Worm (Caenorhabditis elegans) whole organism, late embryonic: ENCODE results near the gene nprl-3.

Source experiments
- Y22D7AL.16 ChIP-seq: sonication (generic microtip); optimal IDR thresholded peaks from 2 replicates; lab custom pipeline; 2016; ENCODE audit warnings: missing genetic modification characterization, missing compliant biosample characterization
- ceh-18 ChIP-seq: sonication (generic microtip); optimal IDR thresholded peaks from 2 replicates; lab custom pipeline; 2016; ENCODE audit warnings: missing genetic modification characterization, missing compliant biosample characterization
- ceh-19 ChIP-seq: fragments of 200-800 bp; sonication (Bioruptor generic); optimal IDR thresholded peaks from 2 replicates; lab custom pipeline; 2018; ENCODE audit warnings: mild to moderate bottlenecking, missing genetic modification characterization, missing compliant biosample characterization
- ceh-31 ChIP-seq: sonication (generic microtip); optimal IDR thresholded peaks from 2 replicates; lab custom pipeline; 2016; ENCODE audit warnings: missing genetic modification characterization, missing compliant biosample characterization
- ceh-45 ChIP-seq: fragments of 200-800 bp; sonication (Bioruptor generic); IDR thresholded peaks from 2 replicates; pipeline ENCODE4 v1.3.6; 2022; ENCODE audit warnings: missing genetic modification reagents, missing genetic modification characterization, missing compliant biosample characterization
- ceh-9 ChIP-seq: sonication (generic microtip); optimal IDR thresholded peaks from 2 replicates; lab custom pipeline; 2016; ENCODE audit warnings: mild to moderate bottlenecking, missing genetic modification characterization, inconsistent platforms, missing compliant biosample characterization
- dmd-4 ChIP-seq: sonication (generic microtip); optimal IDR thresholded peaks from 2 replicates; lab custom pipeline; 2016; ENCODE audit warnings: borderline replicate concordance, missing genetic modification characterization, missing compliant biosample characterization
- dve-1 ChIP-seq: sonication (generic microtip); optimal IDR thresholded peaks from 2 replicates; lab custom pipeline; 2017; ENCODE audit warnings: antibody characterized with exemption, mild to moderate bottlenecking, missing genetic modification characterization, missing compliant biosample characterization
- elt-2 ChIP-seq: sonication (generic microtip); optimal IDR thresholded peaks from 2 replicates; lab custom pipeline; 2016; ENCODE audit warnings: missing genetic modification reagents, missing genetic modification characterization, missing compliant biosample characterization
- ets-4 ChIP-seq: sonication (generic microtip); optimal IDR thresholded peaks from 2 replicates; lab custom pipeline; 2016; ENCODE audit warnings: missing genetic modification characterization, missing compliant biosample characterization
- eyg-1 ChIP-seq: sonication (generic microtip); optimal IDR thresholded peaks from 2 replicates; lab custom pipeline; 2016; ENCODE audit warnings: missing genotype, missing genetic modification characterization, missing compliant biosample characterization
- fax-1 ChIP-seq: sonication (generic microtip); optimal IDR thresholded peaks from 2 replicates; lab custom pipeline; 2016; ENCODE audit warnings: missing genotype, missing genetic modification characterization, missing compliant biosample characterization
- gmeb-2 ChIP-seq: sonication (generic microtip); optimal IDR thresholded peaks from 2 replicates; lab custom pipeline; 2016; ENCODE audit warnings: missing genetic modification characterization, inconsistent platforms, missing compliant biosample characterization
- hlh-15 ChIP-seq: sonication (generic microtip); optimal IDR thresholded peaks from 2 replicates; lab custom pipeline; 2016; ENCODE audit warnings: missing genetic modification characterization, missing compliant biosample characterization
- hlh-30 ChIP-seq: sonication (generic microtip); optimal IDR thresholded peaks from 2 replicates; lab custom pipeline; 2017; ENCODE audit warnings: antibody characterized with exemption, missing genetic modification characterization, missing compliant biosample characterization; ENCODE audit not compliant: insufficient read depth
- hlh-6 ChIP-seq: sonication (generic microtip); optimal IDR thresholded peaks from 2 replicates; lab custom pipeline; 2016; ENCODE audit warnings: missing genotype, missing genetic modification characterization, missing compliant biosample characterization
- hlh-8 ChIP-seq: sonication (generic microtip); optimal IDR thresholded peaks from 2 replicates; lab custom pipeline; 2016; ENCODE audit warnings: missing genotype, missing genetic modification characterization, missing compliant biosample characterization
- madf-2 ChIP-seq: sonication (generic microtip); optimal IDR thresholded peaks from 2 replicates; lab custom pipeline; 2017; ENCODE audit warnings: missing genetic modification characterization, missing compliant biosample characterization
- mec-3 ChIP-seq: sonication (generic microtip); optimal IDR thresholded peaks from 2 replicates; lab custom pipeline; 2016; ENCODE audit warnings: borderline replicate concordance, missing genetic modification characterization, missing compliant biosample characterization
- nhr-11 ChIP-seq: fragments of 150-350 bp; optimal IDR thresholded peaks from 2 replicates; lab custom pipeline; 2014; ENCODE audit warnings: missing biosample characterization, missing genetic modification characterization
- pat-9 ChIP-seq: fragments of 200-800 bp; sonication (Bioruptor generic); optimal IDR thresholded peaks from 2 replicates; lab custom pipeline; 2018; ENCODE audit warnings: mild to moderate bottlenecking, missing genetic modification characterization, moderate library complexity, missing compliant biosample characterization
- pax-1 ChIP-seq: fragments of 150-350 bp; optimal IDR thresholded peaks from 2 replicates; lab custom pipeline; 2014; ENCODE audit warnings: missing biosample characterization, missing genetic modification characterization
- pros-1 ChIP-seq: fragments of 150-350 bp; optimal IDR thresholded peaks from 2 replicates; lab custom pipeline; 2014; ENCODE audit warnings: missing biosample characterization, missing genetic modification reagents, missing genetic modification characterization
- ref-2 ChIP-seq: sonication (generic microtip); optimal IDR thresholded peaks from 2 replicates; lab custom pipeline; 2016; ENCODE audit warnings: missing genetic modification characterization, missing compliant biosample characterization
- rnt-1 ChIP-seq: sonication (generic microtip); optimal IDR thresholded peaks from 2 replicates; lab custom pipeline; 2016; ENCODE audit warnings: missing genetic modification characterization, missing compliant biosample characterization
- sox-2 ChIP-seq: fragments of 200-800 bp; sonication (Bioruptor generic); IDR thresholded peaks from 2 replicates; pipeline ENCODE4 v1.3.6; 2022; ENCODE audit warnings: missing genetic modification reagents, missing genetic modification characterization, missing compliant biosample characterization
- tbx-7 ChIP-seq: sonication (generic microtip); optimal IDR thresholded peaks from 2 replicates; lab custom pipeline; 2016; ENCODE audit warnings: missing genotype, missing genetic modification characterization, missing compliant biosample characterization
- ttx-3 ChIP-seq: sonication (generic microtip); optimal IDR thresholded peaks from 2 replicates; lab custom pipeline; 2016; ENCODE audit warnings: missing genetic modification reagents, missing genetic modification characterization, missing compliant biosample characterization
- unc-3 ChIP-seq, 2 experiments: fragments of 200-800 bp in 1 of 2; sonication (Bioruptor generic) in 1 of 2; sonication (generic microtip) in 1 of 2; conservative IDR thresholded peaks in 1 of 2; optimal IDR thresholded peaks in 1 of 2; 2 replicates each; pipeline versions ENCODE4 v1.3.6 to Lab custom; 2016 to 2022; ENCODE audit warnings: missing compliant biosample characterization in 2 of 2, missing genetic modification characterization in 2 of 2, missing genetic modification reagents in 1 of 2
- ztf-16 ChIP-seq: sonication (generic microtip); optimal IDR thresholded peaks from 2 replicates; lab custom pipeline; 2017; ENCODE audit warnings: missing genetic modification characterization, missing compliant biosample characterization

The nprl-3 gene

ce11 chrIV:8266024-8266949 is 31.0 kb upstream of the nprl-3 start:
- TF ChIP-seq dve-1 = no peak
- no peak for TF ChIP-seq unc-3 (GFP tag; conservative IDR thresholded peaks at IDR 0.05; lab: Robert Waterston, UW)
- no peak for TF ChIP-seq unc-3 (tag; optimal IDR thresholded peaks at IDR 0.05; lab: Kevin White, UChicago)
- TF ChIP-seq ceh-19 (GFP tag; lab: Kevin White, UChicago) = no peak
- no peak for TF ChIP-seq Y22D7AL.16
- no peak for TF ChIP-seq hlh-15
- no peak for TF ChIP-seq nhr-11 (tag; lab: Kevin White, UChicago)
- TF ChIP-seq rnt-1 (tag; lab: Kevin White, UChicago) = no peak
- TF ChIP-seq ztf-16 (tag; lab: Kevin White, UChicago) = no peak
- no peak for TF ChIP-seq fax-1 (tag; lab: Kevin White, UChicago)
- no peak for TF ChIP-seq elt-2 (tag; lab: Kevin White, UChicago)
- no peak for TF ChIP-seq ceh-18 (tag; lab: Kevin White, UChicago)
- no peak for TF ChIP-seq tbx-7
- no peak for TF ChIP-seq pax-1 (tag; lab: Kevin White, UChicago)

ce11 chrIV:8268024-8268423 is 29.3 kb upstream of the nprl-3 start, which contains the start of the genes K07H8.5 and K07H8.8:
TSS of gene K07H8.5 (plus strand) at chrIV:8268324.
TSS of gene K07H8.8 (minus strand) at chrIV:8268412.
- TF ChIP-seq hlh-6 (tag; lab: Kevin White, UChicago) = no peak
- TF ChIP-seq Y22D7AL.16 = no peak
- no peak for TF ChIP-seq ceh-9 (tag; lab: Kevin White, UChicago)
- no peak for TF ChIP-seq mec-3 (tag; lab: Kevin White, UChicago)
- no peak for TF ChIP-seq ceh-31 (tag; lab: Kevin White, UChicago)
- no peak for TF ChIP-seq tbx-7
- no peak for TF ChIP-seq ttx-3 (tag; lab: Kevin White, UChicago)
- no peak for TF ChIP-seq ceh-18 (tag; lab: Kevin White, UChicago)
- TF ChIP-seq ets-4 = no peak
- no peak for TF ChIP-seq eyg-1 (tag; lab: Kevin White, UChicago)
- no peak for TF ChIP-seq fax-1 (tag; lab: Kevin White, UChicago)
- TF ChIP-seq nhr-11 (tag; lab: Kevin White, UChicago) = no peak
- no peak for TF ChIP-seq ceh-45 (GFP tag; lab: Robert Waterston, UW)
- no peak for TF ChIP-seq dmd-4 (tag; lab: Kevin White, UChicago)
- TF ChIP-seq pat-9 (tag; lab: Kevin White, UChicago) = no peak
- no peak for TF ChIP-seq sox-2 (GFP tag; lab: Robert Waterston, UW)
- no peak for TF ChIP-seq ceh-19 (GFP tag; lab: Kevin White, UChicago)
- TF ChIP-seq hlh-30 = no peak
- TF ChIP-seq hlh-8 (tag; lab: Kevin White, UChicago) = no peak

- no peak for TF ChIP-seq pros-1 (tag; lab: Kevin White, UChicago)
- no peak for TF ChIP-seq unc-3 (GFP tag; conservative IDR thresholded peaks at IDR 0.05; lab: Robert Waterston, UW)
- no peak for TF ChIP-seq unc-3 (tag; optimal IDR thresholded peaks at IDR 0.05; lab: Kevin White, UChicago)
- no peak for TF ChIP-seq nhr-11 (tag; lab: Kevin White, UChicago)
- no peak for TF ChIP-seq ref-2 (tag; lab: Kevin White, UChicago)
These were observed 24.0 kb upstream of the nprl-3 start for ce11 chrIV:8273334-8273733.

- TF ChIP-seq ceh-31 (tag; lab: Kevin White, UChicago) = no peak
- TF ChIP-seq gmeb-2 (tag; lab: Kevin White, UChicago) = no peak
- TF ChIP-seq ceh-18 (tag; lab: Kevin White, UChicago) = no peak
- no peak for TF ChIP-seq mec-3 (tag; lab: Kevin White, UChicago)
- no peak for TF ChIP-seq madf-2 (tag; lab: Kevin White, UChicago)
- no peak for TF ChIP-seq tbx-7
- TF ChIP-seq ttx-3 (tag; lab: Kevin White, UChicago) = no peak
These were observed 22.1 kb upstream of the nprl-3 start, which contains the start of gene K07H8.11 for ce11 chrIV:8275232-8275631. TSS of gene K07H8.11 (minus strand) at chrIV:8275332.
